Worm (Caenorhabditis elegans) whole organism, young adult: ENCODE data around the gene nhr-218.

ENCODE experiments used
- C17E4.6 ChIP-seq: fragments of 200-800 bp; sonication (Bioruptor generic); IDR thresholded peaks from 2 replicates; pipeline ENCODE4 v1.3.6; 2022; ENCODE audit warnings: missing genetic modification reagents, missing genetic modification characterization, missing compliant biosample characterization
- D2030.7 ChIP-seq: fragments of 200-800 bp; sonication (Bioruptor generic); IDR thresholded peaks from 2 replicates; pipeline ENCODE4 v1.3.6; 2022; ENCODE audit warnings: missing genetic modification reagents, missing genetic modification characterization, missing compliant biosample characterization
- K12H6.12 ChIP-seq: fragments of 200-800 bp; sonication (Bioruptor generic); optimal IDR thresholded peaks from 2 replicates; lab custom pipeline; 2018; ENCODE audit warnings: mild to moderate bottlenecking, missing genetic modification characterization, missing compliant biosample characterization
- T26A5.8 ChIP-seq: sonication (generic microtip); optimal IDR thresholded peaks from 2 replicates; lab custom pipeline; 2016; ENCODE audit warnings: missing genetic modification characterization, missing compliant biosample characterization
- Y56A3A.18 ChIP-seq: fragments of 200-800 bp; sonication (Bioruptor generic); IDR thresholded peaks from 2 replicates; pipeline ENCODE4 v1.3.6; 2022; ENCODE audit warnings: missing genetic modification reagents, missing genetic modification characterization, missing compliant biosample characterization
- ama-1 ChIP-seq, 3 experiments: fragments of 150-350 bp in 1 of 3; sonication (generic microtip) in 2 of 3; optimal IDR thresholded peaks; 2 replicates each; lab custom pipeline; 2014 to 2018; ENCODE audit warnings: missing biosample characterization in 2 of 3, missing genetic modification characterization in 2 of 3, missing genetic modification reagents in 2 of 3
- attf-5 ChIP-seq: fragments of 200-800 bp; sonication (Bioruptor generic); optimal IDR thresholded peaks from 2 replicates; lab custom pipeline; 2018; ENCODE audit warnings: mild to moderate bottlenecking, missing genetic modification characterization, missing compliant biosample characterization
- dpl-1 ChIP-seq: fragments of 150-350 bp; optimal IDR thresholded peaks from 2 replicates; lab custom pipeline; 2014; ENCODE audit warnings: missing biosample characterization, missing genetic modification reagents, missing genetic modification characterization
- ets-4 ChIP-seq: fragments of 200-800 bp; sonication (Bioruptor generic); optimal IDR thresholded peaks from 2 replicates; lab custom pipeline; 2018; ENCODE audit warnings: mild to moderate bottlenecking, missing genetic modification characterization, missing compliant biosample characterization
- lin-40 ChIP-seq: sonication (generic microtip); optimal IDR thresholded peaks from 2 replicates; lab custom pipeline; 2016; ENCODE audit warnings: missing genetic modification characterization, mild to moderate bottlenecking, missing compliant biosample characterization, missing genotype, missing genetic modification reagents
- lsy-27 ChIP-seq: sonication (generic microtip); optimal IDR thresholded peaks from 2 replicates; lab custom pipeline; 2017; ENCODE audit warnings: missing genetic modification characterization, mild to moderate bottlenecking, missing compliant biosample characterization, antibody characterized with exemption, missing genotype, borderline replicate concordance; ENCODE audit not compliant: insufficient read depth
- nfyb-1 ChIP-seq: fragments of 200-800 bp; sonication (Bioruptor generic); IDR thresholded peaks from 2 replicates; pipeline ENCODE4 v1.3.6; 2022; ENCODE audit warnings: missing genetic modification reagents, missing genetic modification characterization, missing compliant biosample characterization
- tbp1 ChIP-seq: fragments of 200-800 bp; sonication (Bioruptor generic); optimal IDR thresholded peaks from 2 replicates; lab custom pipeline; 2018; ENCODE audit warnings: mild to moderate bottlenecking, missing genetic modification characterization, missing compliant biosample characterization
- unc-62 ChIP-seq: fragments of 150-350 bp; optimal IDR thresholded peaks from 2 replicates; lab custom pipeline; 2014; ENCODE audit warnings: missing biosample characterization, missing genetic modification reagents, missing genetic modification characterization

DNA sequence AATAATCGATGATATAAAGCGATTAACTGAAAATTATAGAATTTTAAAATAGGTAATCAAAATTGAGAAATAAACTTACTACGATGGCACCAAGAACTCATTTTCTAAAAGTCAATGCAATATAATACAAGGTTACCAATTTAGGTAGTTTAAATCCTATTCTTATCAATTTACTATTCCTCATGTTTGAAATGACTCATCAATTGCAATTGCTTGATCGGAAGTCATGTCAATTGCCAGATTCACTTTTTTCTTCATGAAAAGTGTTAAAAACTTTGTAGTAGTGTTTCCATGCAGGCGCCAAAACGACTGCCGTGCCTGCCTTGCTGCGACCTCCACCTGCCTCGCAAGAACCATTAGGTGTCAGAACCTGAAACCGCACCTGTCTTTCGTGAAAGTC is 31.7 kb upstream of the nhr-218 start, which contains the start of gene F11A5.13:
- TF ChIP-seq Y56A3A.18 (GFP tag; lab: Robert Waterston, UW) (no peak), dpl-1 (GFP tag; lab: Kevin White, UChicago) (no peak), nfyb-1 (GFP tag; lab: Robert Waterston, UW) (no peak), D2030.7 (GFP tag; lab: Robert Waterston, UW) (no peak), lsy-27 (tag; lab: Kevin White, UChicago) (no peak), lin-40 (tag; lab: Kevin White, UChicago) (no peak), K12H6.12 (tag; lab: Kevin White, UChicago) (no peak), unc-62 (GFP tag; lab: Kevin White, UChicago) (no peak), tbp1 (no peak), T26A5.8 (tag; lab: Kevin White, UChicago) (no peak), ets-4 (GFP tag; lab: Kevin White, UChicago) (no peak), attf-5 (GFP tag; lab: Kevin White, UChicago) (no peak), ama-1 (optimal IDR thresholded peaks at IDR 0.05; lab: Kevin White, UChicago) (no peak), ama-1 (GFP tag; optimal IDR thresholded peaks at IDR 0.05; lab: Kevin White, UChicago) (no peak), C17E4.6 (GFP tag; lab: Robert Waterston, UW) (no peak)
